Fruit fly (Drosophila melanogaster) whole organism, wandering third instar larva: ENCODE measurements around the gene escl.

ENCODE experiments used
- Abd-B ChIP-seq: fragments of >200 bp; optimal IDR thresholded peaks from 2 replicates; lab custom pipeline; 2017; ENCODE audit warnings: missing biosample characterization, missing genetic modification characterization
- CG32264 ChIP-seq: fragments of 200-800 bp; sonication (Bioruptor generic); optimal IDR thresholded peaks from 2 replicates; lab custom pipeline; 2016; ENCODE audit warnings: missing biosample characterization, missing genetic modification characterization
- CG9705 ChIP-seq: fragments of 200-800 bp; sonication (Bioruptor generic); optimal IDR thresholded peaks from 2 replicates; lab custom pipeline; 2018; ENCODE audit warnings: missing biosample characterization, mild to moderate bottlenecking, missing genetic modification characterization
- CrebA ChIP-seq: fragments of 200-800 bp; sonication (Bioruptor generic); optimal IDR thresholded peaks from 2 replicates; lab custom pipeline; 2016; ENCODE audit warnings: missing biosample characterization, mild to moderate bottlenecking, missing genetic modification characterization, borderline replicate concordance
- Dfd ChIP-seq: fragments of >200 bp; optimal IDR thresholded peaks from 2 replicates; lab custom pipeline; 2017; ENCODE audit warnings: missing biosample characterization, missing genetic modification characterization
- Dif ChIP-seq: fragments of 200-275, 200-300 bp; sonication (Bioruptor generic); optimal IDR thresholded peaks from 2 replicates; lab custom pipeline; 2018; ENCODE audit warnings: missing biosample characterization, missing genetic modification characterization; ENCODE audit not compliant: partially characterized antibody
- GATAd ChIP-seq: sonication (Bioruptor generic); optimal IDR thresholded peaks from 2 replicates; lab custom pipeline; 2016; ENCODE audit warnings: missing biosample characterization, missing genetic modification characterization
- HLH106 ChIP-seq: fragments of 200-800 bp; optimal IDR thresholded peaks from 3 replicates; lab custom pipeline; 2019; ENCODE audit warnings: missing biosample characterization, mild to moderate bottlenecking, missing genetic modification characterization, moderate library complexity
- Hnf4 ChIP-seq: fragments of 200-800 bp; sonication (Bioruptor generic); optimal IDR thresholded peaks from 2 replicates; lab custom pipeline; 2016; ENCODE audit warnings: missing biosample characterization, mild to moderate bottlenecking, missing genetic modification characterization
- Hr78 ChIP-seq: fragments of >200 bp; optimal IDR thresholded peaks from 2 replicates; lab custom pipeline; 2017; ENCODE audit warnings: missing biosample characterization, missing genetic modification characterization
- Hr83 ChIP-seq: fragments of 200-300 bp; sonication (Bioruptor generic); optimal IDR thresholded peaks from 2 replicates; lab custom pipeline; 2016; ENCODE audit warnings: missing biosample characterization, mild to moderate bottlenecking, missing genetic modification characterization, moderate library complexity; ENCODE audit not compliant: poor library complexity, severe bottlenecking
- Jra ChIP-seq: sonication (Bioruptor generic); optimal IDR thresholded peaks from 2 replicates; lab custom pipeline; 2016; ENCODE audit warnings: missing biosample characterization, missing genetic modification characterization
- Mio ChIP-seq: sonication (Bioruptor generic); optimal IDR thresholded peaks from 2 replicates; lab custom pipeline; 2016; ENCODE audit warnings: missing biosample characterization, missing genetic modification characterization
- Myc ChIP-seq: fragments of >200 bp; optimal IDR thresholded peaks from 2 replicates; lab custom pipeline; 2017
- N ChIP-seq: fragments of >200 bp; optimal IDR thresholded peaks from 2 replicates; lab custom pipeline; 2018; ENCODE audit warnings: missing biosample characterization, missing external identifiers, missing genetic modification characterization
- OdsH ChIP-seq: fragments of 200-800 bp; sonication (Bioruptor generic); optimal IDR thresholded peaks from 2 replicates; lab custom pipeline; 2016; ENCODE audit warnings: missing biosample characterization, mild to moderate bottlenecking, missing genetic modification characterization
- Rel ChIP-seq, 2 experiments: fragments of 200-800 bp; sonication (Bioruptor generic) in 1 of 2; optimal IDR thresholded peaks; 2 replicates in 1 of 2; 3 replicates in 1 of 2; lab custom pipeline; 2016 to 2019; ENCODE audit warnings: mild to moderate bottlenecking in 2 of 2, missing biosample characterization in 2 of 2, missing genetic modification characterization in 2 of 2, moderate library complexity in 1 of 2
- Sp1 ChIP-seq: fragments of 200-800 bp; sonication (Bioruptor generic); optimal IDR thresholded peaks from 3 replicates; lab custom pipeline; 2019; ENCODE audit warnings: missing biosample characterization, mild to moderate bottlenecking, missing genetic modification characterization, moderate library complexity
- Vsx2 ChIP-seq: fragments of 200-300, 225-300 bp; sonication (Bioruptor generic); optimal IDR thresholded peaks from 2 replicates; lab custom pipeline; 2018; ENCODE audit warnings: missing biosample characterization, missing genetic modification characterization; ENCODE audit not compliant: partially characterized antibody
- br ChIP-seq: fragments of 200-800 bp; sonication (Bioruptor generic); optimal IDR thresholded peaks from 2 replicates; lab custom pipeline; 2016; ENCODE audit warnings: missing biosample characterization, missing genetic modification characterization
- brk ChIP-seq: fragments of 200-800 bp; sonication (Bioruptor generic); optimal IDR thresholded peaks from 2 replicates; lab custom pipeline; 2016; ENCODE audit warnings: missing biosample characterization, mild to moderate bottlenecking, missing genetic modification characterization
- dl ChIP-seq, 2 experiments: fragments of 175-275, 200-275 bp in 1 of 2; fragments of 200-275 bp in 1 of 2; sonication (Bioruptor generic); optimal IDR thresholded peaks; lab custom pipeline; 2018; ENCODE audit warnings: mild to moderate bottlenecking in 2 of 2, missing biosample characterization in 2 of 2, missing genetic modification characterization in 2 of 2, moderate library complexity in 2 of 2; ENCODE audit not compliant: partially characterized antibody in 2 of 2, insufficient read depth in 1 of 2
- dmrt93B ChIP-seq: fragments of 200-800 bp; sonication (Bioruptor generic); optimal IDR thresholded peaks from 2 replicates; lab custom pipeline; 2018; ENCODE audit warnings: missing biosample characterization, mild to moderate bottlenecking, missing genetic modification characterization
- dsf ChIP-seq: sonication (Bioruptor generic); optimal IDR thresholded peaks from 2 replicates; lab custom pipeline; 2016; ENCODE audit warnings: missing biosample characterization, missing genetic modification characterization, borderline replicate concordance
- ey ChIP-seq: fragments of 200-800 bp; sonication (Bioruptor generic); optimal IDR thresholded peaks from 2 replicates; lab custom pipeline; 2016; ENCODE audit warnings: missing biosample characterization, missing genetic modification characterization
- foxo ChIP-seq, 2 experiments: fragments of 200-800 bp; sonication (Bioruptor generic); optimal IDR thresholded peaks; 2 replicates in 1 of 2; 3 replicates in 1 of 2; lab custom pipeline; 2016 to 2017; ENCODE audit warnings: missing biosample characterization in 2 of 2, missing genetic modification characterization in 2 of 2
- fru ChIP-seq: fragments of 200-800 bp; sonication (Bioruptor generic); optimal IDR thresholded peaks from 3 replicates; lab custom pipeline; 2016; ENCODE audit warnings: missing biosample characterization, mild to moderate bottlenecking, missing genetic modification characterization
- h ChIP-seq: fragments of 200-800 bp; sonication (Bioruptor generic); optimal IDR thresholded peaks from 3 replicates; lab custom pipeline; 2016; ENCODE audit warnings: missing biosample characterization, mild to moderate bottlenecking, missing genetic modification characterization
- jim ChIP-seq: fragments of 175-275, 200-325 bp; sonication (Bioruptor generic); optimal IDR thresholded peaks from 2 replicates; lab custom pipeline; 2016; ENCODE audit warnings: missing biosample characterization, mild to moderate bottlenecking, missing genetic modification characterization
- lola ChIP-seq: fragments of >200 bp; optimal IDR thresholded peaks from 2 replicates; lab custom pipeline; 2017; ENCODE audit warnings: missing biosample characterization, missing genetic modification characterization
- pan ChIP-seq: fragments of >200 bp; optimal IDR thresholded peaks from 2 replicates; lab custom pipeline; 2017
- psq ChIP-seq: fragments of 200-800 bp; sonication (Bioruptor generic); optimal IDR thresholded peaks from 3 replicates; lab custom pipeline; 2017; ENCODE audit warnings: missing biosample characterization, mild to moderate bottlenecking, missing genetic modification characterization, moderate library complexity
- rgr ChIP-seq: fragments of 200-800 bp; sonication (Bioruptor generic); optimal IDR thresholded peaks from 3 replicates; lab custom pipeline; 2016; ENCODE audit warnings: missing biosample characterization, mild to moderate bottlenecking, missing genetic modification characterization
- sage ChIP-seq: fragments of 200-800 bp; sonication (Bioruptor generic); optimal IDR thresholded peaks from 2 replicates; lab custom pipeline; 2016; ENCODE audit warnings: missing biosample characterization, mild to moderate bottlenecking, missing genetic modification characterization
- sv ChIP-seq: fragments of 200-800 bp; sonication (Bioruptor generic); optimal IDR thresholded peaks from 3 replicates; lab custom pipeline; 2016; ENCODE audit warnings: missing biosample characterization, missing genetic modification characterization
- tai ChIP-seq: sonication (Bioruptor generic); optimal IDR thresholded peaks from 2 replicates; lab custom pipeline; 2016; ENCODE audit warnings: missing biosample characterization, missing genetic modification characterization
- woc ChIP-seq: sonication (Bioruptor generic); optimal IDR thresholded peaks from 2 replicates; lab custom pipeline; 2016; ENCODE audit warnings: missing biosample characterization, mild to moderate bottlenecking, missing genetic modification characterization

The escl gene

DNA sequence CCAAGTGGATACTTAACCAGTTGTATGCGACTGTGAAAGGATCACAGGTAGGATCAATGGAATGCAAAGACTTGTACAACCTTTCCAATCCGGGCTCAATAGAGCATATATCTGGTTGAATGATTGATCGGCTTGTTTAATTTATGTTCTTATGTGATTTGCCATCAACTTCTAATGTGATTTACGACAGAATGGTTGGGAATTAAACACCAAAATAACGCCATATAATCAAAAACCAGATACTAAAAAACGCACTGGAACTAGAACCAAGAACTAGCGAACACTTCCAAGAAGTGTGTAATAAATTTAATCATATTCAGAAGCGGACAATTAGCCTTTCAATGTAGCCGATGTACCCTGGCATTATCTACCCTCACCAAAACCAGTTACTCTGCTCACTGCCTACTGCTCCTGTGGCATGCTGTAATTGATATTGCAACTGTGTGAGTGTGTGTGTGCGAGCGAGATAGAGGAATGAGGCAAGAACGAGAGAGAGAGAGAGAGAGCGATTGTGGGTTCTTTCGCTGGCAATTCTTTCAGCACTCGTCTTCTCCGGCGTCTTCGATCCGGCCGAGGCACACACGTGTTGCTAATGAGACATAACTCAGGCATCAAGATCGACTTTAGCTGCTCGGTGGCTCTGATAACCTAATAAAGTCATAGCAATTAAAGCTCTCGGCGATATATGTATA lies 22.0 kb upstream of the escl start:
- peak; percentile 39 for TF ChIP-seq HLH106 (tag; lab: Kevin White, UChicago)
- TF ChIP-seq Jra, result peak; percentile 25
- peak; percentile 60 for TF ChIP-seq h (GFP tag; lab: Kevin White, UChicago)
- peak; percentile 55 for TF ChIP-seq Sp1 (GFP tag; lab: Kevin White, UChicago)
- peak; percentile 9 for TF ChIP-seq OdsH (GFP tag; lab: Kevin White, UChicago)
- peak; percentile 36 for TF ChIP-seq Hnf4
- TF ChIP-seq dsf (GFP tag; lab: Kevin White, UChicago), result no peak
- peak; percentile 57 for TF ChIP-seq dmrt93B
- peak; percentile 18 for TF ChIP-seq rgr
- peak; percentile 5 for TF ChIP-seq CG9705
- TF ChIP-seq sage (GFP tag; lab: Kevin White, UChicago), result no peak
- TF ChIP-seq pan, result no peak
- TF ChIP-seq Hr83 (GFP tag; lab: Kevin White, UChicago), result no peak
- TF ChIP-seq brk (GFP tag; lab: Kevin White, UChicago), result no peak
- TF ChIP-seq br (GFP tag; lab: Kevin White, UChicago), result peak; percentile 39
- TF ChIP-seq foxo (GFP tag; optimal IDR thresholded peaks at IDR 0.05; lab: Kevin White, UChicago), result peak in 1 of 2 experiments; percentile 57
- TF ChIP-seq woc (GFP tag; lab: Kevin White, UChicago), result peak; percentile 81
- TF ChIP-seq Mio, result no peak
- TF ChIP-seq Dif (GFP tag; lab: Kevin White, UChicago), result peak; percentile 37
- TF ChIP-seq lola (GFP tag; lab: Kevin White, UChicago), result no peak
- TF ChIP-seq fru (GFP tag; lab: Kevin White, UChicago), result peak; percentile 48
- TF ChIP-seq dl (GFP tag; optimal IDR thresholded peaks at IDR 0.05; lab: Kevin White, UChicago; ENCODE audit: insufficient read depth in 1 of 2, partially characterized antibody in 2 of 2), result peak in 1 of 2 experiments; percentile 15
- TF ChIP-seq ey (GFP tag; lab: Kevin White, UChicago), result peak; percentile 54
- no peak for TF ChIP-seq N
- peak; percentile 44 for TF ChIP-seq psq

DNA sequence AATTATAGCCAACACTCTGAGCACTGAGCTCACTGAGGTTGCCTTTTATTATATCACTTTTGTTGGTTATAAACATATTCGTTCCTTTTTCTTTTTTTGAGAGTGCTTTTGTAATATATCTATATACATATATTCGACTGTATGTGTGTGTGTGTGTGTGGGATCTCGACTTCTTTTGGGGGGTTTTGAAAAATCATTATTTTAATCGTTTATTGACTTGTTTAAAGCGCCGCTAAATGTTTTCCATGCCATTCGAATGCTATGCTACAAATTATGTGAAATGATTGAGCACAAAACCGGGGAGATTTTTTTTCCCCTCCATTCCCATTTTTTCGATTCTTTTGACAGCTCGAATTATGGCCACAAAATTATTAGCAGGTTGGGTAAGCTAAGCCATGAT lies 21.3 kb upstream of the escl start:
- TF ChIP-seq rgr (no peak), Jra (no peak), Rel (GFP tag; optimal IDR thresholded peaks at IDR 0.05; lab: Kevin White, UChicago) (no peak), Rel (tag; optimal IDR thresholded peaks at IDR 0.05; lab: Kevin White, UChicago) (peak; percentile 73), woc (GFP tag; lab: Kevin White, UChicago) (no peak), jim (GFP tag; lab: Kevin White, UChicago) (no peak)

DNA sequence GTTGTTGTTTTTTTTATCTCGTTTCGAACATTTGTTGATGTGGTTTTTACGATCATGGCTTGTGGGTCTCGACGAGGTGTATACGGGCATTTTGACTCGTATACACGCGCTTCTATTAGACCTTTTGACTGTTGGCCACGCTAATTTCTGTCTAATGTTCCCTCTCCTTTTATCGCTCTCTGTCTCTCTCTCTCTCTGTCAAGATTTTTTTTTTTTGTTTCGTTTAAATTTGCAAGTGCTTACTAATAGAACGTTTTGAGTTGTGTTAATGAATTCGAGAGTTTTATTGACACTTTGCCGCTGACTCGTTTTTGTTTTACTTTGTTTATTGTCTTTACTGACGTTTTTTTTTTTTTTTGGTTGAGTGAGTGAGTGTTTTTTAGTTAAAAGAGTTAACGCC lies 20.4 kb upstream of the escl start:
- no peak for TF ChIP-seq CG9705
- TF ChIP-seq sage (GFP tag; lab: Kevin White, UChicago), result no peak
- TF ChIP-seq lola (GFP tag; lab: Kevin White, UChicago), result no peak
- TF ChIP-seq Jra, result no peak
- TF ChIP-seq Dfd (GFP tag; lab: Kevin White, UChicago), result no peak
- no peak for TF ChIP-seq brk (GFP tag; lab: Kevin White, UChicago)
- TF ChIP-seq dsf (GFP tag; lab: Kevin White, UChicago), result no peak
- no peak for TF ChIP-seq dl (GFP tag; optimal IDR thresholded peaks at IDR 0.05; lab: Kevin White, UChicago; ENCODE audit: insufficient read depth in 1 of 2, partially characterized antibody in 2 of 2)
- no peak for TF ChIP-seq pan

DNA sequence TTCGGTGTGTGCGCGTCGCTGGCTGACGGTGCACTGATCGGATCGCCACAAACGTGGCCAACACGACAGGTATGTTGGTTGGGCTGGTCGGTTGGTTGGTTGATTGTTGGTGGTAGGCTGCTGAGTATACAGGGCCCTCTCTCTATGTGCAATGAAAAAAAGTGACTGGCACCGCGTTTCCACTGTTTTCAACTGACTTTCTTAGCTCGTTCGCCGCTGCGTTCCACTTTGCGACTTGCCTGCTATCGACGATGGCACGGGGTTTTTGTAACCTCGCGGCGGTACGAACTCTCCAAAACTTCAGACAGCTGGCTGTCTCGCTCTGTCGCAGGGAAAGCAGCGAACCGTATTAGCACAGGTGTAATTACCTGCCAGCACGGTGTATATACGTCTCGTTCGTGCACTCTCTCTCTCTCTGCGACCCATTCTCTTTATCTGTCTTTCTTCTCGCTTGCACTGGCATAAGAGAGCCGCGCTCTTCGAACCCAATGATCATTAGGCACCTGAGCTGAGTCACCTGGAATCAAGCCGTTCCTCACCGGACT lies 19.8 kb upstream of the escl start:
- TF ChIP-seq pan, result no peak
- TF ChIP-seq rgr, result peak; percentile 50
- peak; percentile 51 for TF ChIP-seq fru (GFP tag; lab: Kevin White, UChicago)
- TF ChIP-seq CrebA (GFP tag; lab: Kevin White, UChicago), result no peak
- TF ChIP-seq lola (GFP tag; lab: Kevin White, UChicago), result no peak
- no peak for TF ChIP-seq N
- TF ChIP-seq brk (GFP tag; lab: Kevin White, UChicago), result no peak
- TF ChIP-seq CG32264 (GFP tag; lab: Kevin White, UChicago), result peak; percentile 24
- TF ChIP-seq woc (GFP tag; lab: Kevin White, UChicago), result no peak
- TF ChIP-seq dsf (GFP tag; lab: Kevin White, UChicago), result no peak
- peak; percentile 59 for TF ChIP-seq jim (GFP tag; lab: Kevin White, UChicago)
- TF ChIP-seq h (GFP tag; lab: Kevin White, UChicago), result peak; percentile 75
- peak; percentile 81 for TF ChIP-seq Vsx2 (GFP tag; lab: Kevin White, UChicago)
- TF ChIP-seq CG9705, result no peak
- TF ChIP-seq Hr83 (GFP tag; lab: Kevin White, UChicago), result peak; percentile 83
- no peak for TF ChIP-seq Hr78
- no peak for TF ChIP-seq ey (GFP tag; lab: Kevin White, UChicago)
- no peak for TF ChIP-seq Myc
- TF ChIP-seq Dfd (GFP tag; lab: Kevin White, UChicago), result no peak
- TF ChIP-seq HLH106 (tag; lab: Kevin White, UChicago), result peak; percentile 24
- no peak for TF ChIP-seq Abd-B (GFP tag; lab: Kevin White, UChicago)
- peak; percentile 46 for TF ChIP-seq Jra
- no peak for TF ChIP-seq tai (GFP tag; lab: Kevin White, UChicago)
- no peak for TF ChIP-seq Mio
- no peak for TF ChIP-seq Rel (GFP tag; optimal IDR thresholded peaks at IDR 0.05; lab: Kevin White, UChicago)
- TF ChIP-seq Rel (tag; optimal IDR thresholded peaks at IDR 0.05; lab: Kevin White, UChicago), result peak; percentile 69
- no peak for TF ChIP-seq sv (GFP tag; lab: Kevin White, UChicago)
- no peak for TF ChIP-seq dmrt93B
- TF ChIP-seq GATAd (GFP tag; lab: Kevin White, UChicago), result no peak
- TF ChIP-seq psq, result peak; percentile 7
- peak; percentile 46 for TF ChIP-seq Sp1 (GFP tag; lab: Kevin White, UChicago)
- no peak for TF ChIP-seq sage (GFP tag; lab: Kevin White, UChicago)
- peak; percentile 44 for TF ChIP-seq br (GFP tag; lab: Kevin White, UChicago)
